Fruit fly (Drosophila melanogaster) whole organism, adult: ENCODE measurements around the gene CG31706.

Experiments
- CG1620 ChIP-seq: fragments of 200-800 bp; sonication (Bioruptor generic); optimal IDR thresholded peaks from 2 replicates; lab custom pipeline; 2016; ENCODE audit warnings: missing biosample characterization, missing genetic modification characterization
- CG33017 ChIP-seq: fragments of 200-800 bp; sonication (Bioruptor generic); optimal IDR thresholded peaks from 2 replicates; lab custom pipeline; 2018; ENCODE audit warnings: missing biosample characterization, mild to moderate bottlenecking, missing genetic modification characterization, moderate library complexity
- CG5204 ChIP-seq: fragments of 200-800 bp; sonication (Bioruptor generic); optimal IDR thresholded peaks from 2 replicates; lab custom pipeline; 2016; ENCODE audit warnings: missing biosample characterization, missing genetic modification characterization
- CG7101 ChIP-seq: fragments of 200-800 bp; sonication (Bioruptor generic); optimal IDR thresholded peaks from 2 replicates; lab custom pipeline; 2018; ENCODE audit warnings: missing biosample characterization, mild to moderate bottlenecking, missing genetic modification characterization, moderate library complexity
- Crg-1 ChIP-seq: fragments of 200-800 bp; sonication (Bioruptor generic); optimal IDR thresholded peaks from 2 replicates; lab custom pipeline; 2016; ENCODE audit warnings: missing biosample characterization, missing genetic modification characterization
- Hr96 ChIP-seq: fragments of 200-800 bp; sonication (Bioruptor generic); optimal IDR thresholded peaks from 2 replicates; lab custom pipeline; 2016; ENCODE audit warnings: missing biosample characterization, missing genetic modification characterization
- Mnt ChIP-seq: fragments of 200-800 bp; sonication (Bioruptor generic); optimal IDR thresholded peaks from 2 replicates; lab custom pipeline; 2016; ENCODE audit warnings: missing biosample characterization, mild to moderate bottlenecking, missing genetic modification characterization
- kay ChIP-seq: fragments of 200-800 bp; sonication (Bioruptor generic); peaks from one replicate; lab custom pipeline; 2016; ENCODE audit warnings: missing biosample characterization, missing genetic modification characterization, borderline replicate concordance
- ovo ChIP-seq: fragments of 200-800 bp; sonication (Bioruptor generic); optimal IDR thresholded peaks from 2 replicates; lab custom pipeline; 2016; ENCODE audit warnings: missing biosample characterization, missing genetic modification characterization
- tj ChIP-seq: fragments of 200-800 bp; sonication (Bioruptor generic); optimal IDR thresholded peaks from 3 replicates; lab custom pipeline; 2017; ENCODE audit warnings: missing biosample characterization, mild to moderate bottlenecking, missing genetic modification characterization, moderate library complexity

- TF ChIP-seq CG1620 (GFP tag; lab: Kevin White, UChicago) (no peak), CG7101 (no peak), Crg-1 (GFP tag; lab: Kevin White, UChicago) (no peak), CG33017 (tag; lab: Kevin White, UChicago) (no peak), Hr96 (GFP tag; lab: Kevin White, UChicago) (no peak), ovo (no peak), tj (GFP tag; lab: Kevin White, UChicago) (no peak), kay (GFP tag; lab: Kevin White, UChicago) (no peak), Mnt (GFP tag; lab: Kevin White, UChicago) (no peak), CG5204 (GFP tag; lab: Kevin White, UChicago) (no peak)
Observed at dm6 chr2L:11501427-11501968, 29.4 kb downstream of the CG31706 start, which contains the start of gene spz4.
